Fruit fly (Drosophila melanogaster) whole organism, embryonic: ENCODE measurements around the gene Hmbs.

Experiments used
- Abd-B ChIP-seq: fragments of 200-800 bp; sonication (Bioruptor generic); optimal IDR thresholded peaks from 2 replicates; lab custom pipeline; 2018; ENCODE audit warnings: missing biosample characterization, mild to moderate bottlenecking, missing genetic modification characterization, moderate library complexity
- Bdp1 ChIP-seq: fragments of 200-800 bp; sonication (Bioruptor generic); optimal IDR thresholded peaks from 3 replicates; lab custom pipeline; 2016; ENCODE audit warnings: missing biosample characterization, missing genetic modification characterization
- Bgb ChIP-seq: fragments of 200-800 bp; sonication (Bioruptor generic); IDR thresholded peaks from 2 replicates; pipeline ENCODE4 v1.3.6; 2022; ENCODE audit warnings: missing biosample characterization, missing genetic modification characterization; ENCODE audit not compliant: partially characterized antibody
- CG10267 ChIP-seq: fragments of 200-800 bp; sonication (Bioruptor generic); optimal IDR thresholded peaks from 2 replicates; lab custom pipeline; 2018; ENCODE audit warnings: missing biosample characterization, mild to moderate bottlenecking, missing genetic modification characterization, moderate library complexity
- CG10274 ChIP-seq: fragments of 200-800 bp; sonication (Bioruptor generic); optimal IDR thresholded peaks from 3 replicates; lab custom pipeline; 2017; ENCODE audit warnings: missing biosample characterization, mild to moderate bottlenecking, missing genetic modification characterization
- CG10654 ChIP-seq: fragments of 200-800 bp; sonication (Bioruptor generic); optimal IDR thresholded peaks from 2 replicates; lab custom pipeline; 2016; ENCODE audit warnings: missing biosample characterization, missing genetic modification characterization
- CG10959 ChIP-seq: fragments of 200-800 bp; sonication (Bioruptor generic); IDR thresholded peaks from 2 replicates; pipeline ENCODE4 v1.3.6; 2022; ENCODE audit warnings: missing biosample characterization, missing genetic modification characterization
- CG12744 ChIP-seq: fragments of 200-800 bp; sonication (Bioruptor generic); optimal IDR thresholded peaks from 2 replicates; lab custom pipeline; 2016; ENCODE audit warnings: missing biosample characterization, missing genetic modification characterization
- CG14014 ChIP-seq: fragments of 200-800 bp; sonication (Bioruptor generic); IDR thresholded peaks from 2 replicates; pipeline ENCODE4 v1.3.6; 2022; ENCODE audit warnings: missing biosample characterization, missing genetic modification characterization
- CG14860 ChIP-seq: fragments of 200-800 bp; sonication (Bioruptor generic); IDR thresholded peaks from 3 replicates; pipeline ENCODE4 v1.3.6; 2022; ENCODE audit warnings: missing biosample characterization, missing genetic modification characterization; ENCODE audit not compliant: partially characterized antibody
- CG17359 ChIP-seq: fragments of 200-800 bp; sonication (Bioruptor generic); optimal IDR thresholded peaks from 3 replicates; lab custom pipeline; 2018; ENCODE audit warnings: missing biosample characterization, mild to moderate bottlenecking, missing genetic modification characterization, moderate library complexity
- CG2116 ChIP-seq: fragments of 200-800 bp; sonication (Bioruptor generic); optimal IDR thresholded peaks from 3 replicates; lab custom pipeline; 2018; ENCODE audit warnings: missing biosample characterization, mild to moderate bottlenecking, missing genetic modification characterization
- CG2889 ChIP-seq: fragments of 200-800 bp; sonication (Bioruptor generic); IDR thresholded peaks from 3 replicates; pipeline ENCODE4 v1.3.6; 2022; ENCODE audit warnings: missing biosample characterization, missing genetic modification characterization
- CG30403 ChIP-seq: fragments of 200-800 bp; sonication (Bioruptor generic); optimal IDR thresholded peaks from 3 replicates; lab custom pipeline; 2016; ENCODE audit warnings: missing biosample characterization, missing genetic modification characterization
- CG3163 ChIP-seq: fragments of 200-800 bp; sonication (Bioruptor generic); optimal IDR thresholded peaks from 3 replicates; lab custom pipeline; 2016; ENCODE audit warnings: missing biosample characterization, missing genetic modification characterization
- CG4282 ChIP-seq: fragments of 200-800 bp; sonication (Bioruptor generic); optimal IDR thresholded peaks from 2 replicates; lab custom pipeline; 2016; ENCODE audit warnings: missing biosample characterization, missing genetic modification characterization
- CG6791 ChIP-seq: fragments of 200-800 bp; sonication (Bioruptor generic); IDR thresholded peaks from 3 replicates; pipeline ENCODE4 v1.3.6; 2022; ENCODE audit warnings: missing biosample characterization, missing genetic modification characterization; ENCODE audit not compliant: partially characterized antibody
- CG8089 ChIP-seq: fragments of 200-800 bp; sonication (Bioruptor generic); optimal IDR thresholded peaks from 3 replicates; lab custom pipeline; 2016; ENCODE audit warnings: missing biosample characterization, missing genetic modification characterization
- Dll ChIP-seq: fragments of 200-800 bp; sonication (Bioruptor generic); IDR thresholded peaks from 4 replicates; pipeline ENCODE4 v1.3.6; 2022; ENCODE audit warnings: missing biosample characterization, missing genetic modification characterization; ENCODE audit not compliant: partially characterized antibody
- Doc3 ChIP-seq: fragments of 200-800 bp; sonication (Bioruptor generic); IDR thresholded peaks from 3 replicates; pipeline ENCODE4 v1.3.6; 2022; ENCODE audit warnings: missing biosample characterization, missing genetic modification characterization; ENCODE audit not compliant: partially characterized antibody
- Fer2 ChIP-seq: fragments of 200-800 bp; sonication (Bioruptor generic); optimal IDR thresholded peaks from 2 replicates; lab custom pipeline; 2018; ENCODE audit warnings: missing biosample characterization, mild to moderate bottlenecking, missing genetic modification characterization, moderate library complexity
- HHEX ChIP-seq: fragments of 200-800 bp; sonication (Bioruptor generic); optimal IDR thresholded peaks from 3 replicates; lab custom pipeline; 2017; ENCODE audit warnings: missing biosample characterization, mild to moderate bottlenecking, missing genetic modification characterization, missing genetic modification reagents
- Hey ChIP-seq: fragments of 200-800 bp; sonication (Bioruptor generic); optimal IDR thresholded peaks from 3 replicates; lab custom pipeline; 2018; ENCODE audit warnings: missing biosample characterization, mild to moderate bottlenecking, missing genetic modification characterization
- Hmx ChIP-seq: fragments of 200-800 bp; sonication (Bioruptor generic); optimal IDR thresholded peaks from 2 replicates; lab custom pipeline; 2016; ENCODE audit warnings: missing biosample characterization, missing genetic modification characterization
- Kr ChIP-seq: fragments of 200-800 bp; sonication (Bioruptor generic); optimal IDR thresholded peaks from 2 replicates; lab custom pipeline; 2017; ENCODE audit warnings: missing biosample characterization, mild to moderate bottlenecking, missing genetic modification characterization
- Oli ChIP-seq: fragments of 200-800 bp; sonication (Bioruptor generic); optimal IDR thresholded peaks from 2 replicates; lab custom pipeline; 2018; ENCODE audit warnings: missing biosample characterization, mild to moderate bottlenecking, missing genetic modification characterization, moderate library complexity
- PHDP ChIP-seq: fragments of 200-800 bp; sonication (Bioruptor generic); optimal IDR thresholded peaks from 3 replicates; lab custom pipeline; 2018; ENCODE audit warnings: missing biosample characterization, mild to moderate bottlenecking, missing genetic modification characterization, moderate library complexity
- Ravus ChIP-seq: fragments of 200-800 bp; sonication (Bioruptor generic); IDR thresholded peaks from 2 replicates; pipeline ENCODE4 v1.3.6; 2022; ENCODE audit warnings: missing biosample characterization, missing genetic modification characterization
- Sox100B ChIP-seq: fragments of 200-800 bp; sonication (Bioruptor generic); optimal IDR thresholded peaks from 3 replicates; lab custom pipeline; 2018; ENCODE audit warnings: missing biosample characterization, mild to moderate bottlenecking, missing genetic modification characterization
- Tbp ChIP-seq: fragments of >200 bp; optimal IDR thresholded peaks from 2 replicates; lab custom pipeline; 2018; ENCODE audit warnings: missing biosample characterization, missing genetic modification characterization
- amos ChIP-seq: fragments of 200-800 bp; sonication (Bioruptor generic); IDR thresholded peaks from 2 replicates; pipeline ENCODE4 v1.3.6; 2022; ENCODE audit warnings: missing biosample characterization, missing genetic modification characterization; ENCODE audit not compliant: partially characterized antibody
- ara ChIP-seq: fragments of 200-800 bp; sonication (Bioruptor generic); IDR thresholded peaks from 2 replicates; pipeline ENCODE4 v1.3.6; 2022; ENCODE audit warnings: missing biosample characterization, missing genetic modification characterization
- ato ChIP-seq: fragments of 200-800 bp; sonication (Bioruptor generic); IDR thresholded peaks from 2 replicates; pipeline ENCODE4 v1.3.6; 2022; ENCODE audit warnings: missing biosample characterization, missing genetic modification characterization; ENCODE audit not compliant: partially characterized antibody
- bsh ChIP-seq, 2 experiments: fragments of 200-800 bp; sonication (Bioruptor generic); optimal IDR thresholded peaks; 2 replicates each; lab custom pipeline; 2017 to 2018; ENCODE audit warnings: mild to moderate bottlenecking in 2 of 2, missing biosample characterization in 2 of 2, missing genetic modification characterization in 2 of 2, moderate library complexity in 1 of 2
- chn ChIP-seq: fragments of 200-800 bp; sonication (Bioruptor generic); optimal IDR thresholded peaks from 2 replicates; lab custom pipeline; 2016; ENCODE audit warnings: missing biosample characterization, missing genetic modification characterization
- dimm ChIP-seq: fragments of 200-800 bp; sonication (Bioruptor generic); IDR thresholded peaks from 2 replicates; pipeline ENCODE4 v1.3.6; 2022; ENCODE audit warnings: missing biosample characterization, missing genetic modification characterization
- dpn ChIP-seq, 2 experiments: fragments of 200-800 bp; sonication (Bioruptor generic); optimal IDR thresholded peaks; 3 replicates each; lab custom pipeline; 2016; ENCODE audit warnings: missing biosample characterization in 2 of 2, missing genetic modification characterization in 2 of 2
- fd102C ChIP-seq: fragments of 200-800 bp; sonication (Bioruptor generic); optimal IDR thresholded peaks from 2 replicates; lab custom pipeline; 2018; ENCODE audit warnings: missing biosample characterization, mild to moderate bottlenecking, missing genetic modification characterization, moderate library complexity
- fd3F ChIP-seq: fragments of 200-800 bp; sonication (Bioruptor generic); optimal IDR thresholded peaks from 2 replicates; lab custom pipeline; 2018; ENCODE audit warnings: missing biosample characterization, mild to moderate bottlenecking, missing genetic modification characterization, moderate library complexity
- fru ChIP-seq: fragments of >200 bp; optimal IDR thresholded peaks from 2 replicates; lab custom pipeline; 2017
- knrl ChIP-seq: fragments of 200-800 bp; sonication (Bioruptor generic); IDR thresholded peaks from 3 replicates; pipeline ENCODE4 v1.3.6; 2022; ENCODE audit warnings: missing biosample characterization, missing genetic modification characterization; ENCODE audit not compliant: partially characterized antibody
- maf-S ChIP-seq: fragments of 200-800 bp; sonication (Bioruptor generic); optimal IDR thresholded peaks from 2 replicates; lab custom pipeline; 2016; ENCODE audit warnings: missing biosample characterization, missing genetic modification characterization
- org-1 ChIP-seq: fragments of 200-800 bp; sonication (Bioruptor generic); optimal IDR thresholded peaks from 2 replicates; lab custom pipeline; 2017; ENCODE audit warnings: missing biosample characterization, missing genetic modification characterization
- psq ChIP-seq: fragments of 200-800 bp; sonication (Bioruptor generic); optimal IDR thresholded peaks from 2 replicates; lab custom pipeline; 2017; ENCODE audit warnings: missing biosample characterization, missing genetic modification characterization
- pum ChIP-seq: fragments of 200-800 bp; sonication (Bioruptor generic); optimal IDR thresholded peaks from 2 replicates; lab custom pipeline; 2016; ENCODE audit warnings: missing biosample characterization, missing genetic modification characterization
- pzg ChIP-seq: fragments of 200-800 bp; sonication (Bioruptor generic); optimal IDR thresholded peaks from 3 replicates; lab custom pipeline; 2018; ENCODE audit warnings: missing biosample characterization, mild to moderate bottlenecking, missing genetic modification characterization, moderate library complexity
- row ChIP-seq: fragments of 200-800 bp; sonication (Bioruptor generic); IDR thresholded peaks from 3 replicates; pipeline ENCODE4 v1.3.6; 2022; ENCODE audit warnings: missing biosample characterization, missing genetic modification characterization
- sens ChIP-seq: fragments of 200-800 bp; sonication (Bioruptor generic); peaks from one replicate; lab custom pipeline; 2016; ENCODE audit warnings: missing biosample characterization, missing genetic modification characterization
- tx ChIP-seq: fragments of 200-800 bp; sonication (Bioruptor generic); optimal IDR thresholded peaks from 2 replicates; lab custom pipeline; 2016; ENCODE audit warnings: missing biosample characterization, missing genetic modification characterization
- usp ChIP-seq: fragments of >200 bp; optimal IDR thresholded peaks from 2 replicates; lab custom pipeline; 2017; ENCODE audit warnings: missing biosample characterization, missing genetic modification characterization

Hmbs gene

dm6 chr3L:1378862-1379543, 44.3 kb downstream of the Hmbs start (continued):
- TF ChIP-seq ato (GFP tag; lab: Robert Waterston, UW): no peak
- no peak for TF ChIP-seq CG4282 (GFP tag; lab: Kevin White, UChicago)
- no peak for TF ChIP-seq Tbp (GFP tag; lab: Kevin White, UChicago)
- peak; percentile 11 for TF ChIP-seq CG8089 (GFP tag; lab: Kevin White, UChicago)
- TF ChIP-seq dpn (GFP tag; optimal IDR thresholded peaks at IDR 0.05; lab: Kevin White, UChicago): peak in 1 of 2 experiments; percentile 48
- peak; percentile 27 for TF ChIP-seq Abd-B (GFP tag; lab: Kevin White, UChicago)
- no peak for TF ChIP-seq fd102C (GFP tag; lab: Kevin White, UChicago)
- TF ChIP-seq CG12744 (GFP tag; lab: Kevin White, UChicago): no peak
- TF ChIP-seq CG10959 (GFP tag; lab: Robert Waterston, UW): peak; percentile 72
- no peak for TF ChIP-seq Hey (tag; lab: Kevin White, UChicago)
- TF ChIP-seq row (GFP tag; lab: Robert Waterston, UW): peak; percentile 76
- no peak for TF ChIP-seq psq (GFP tag; lab: Kevin White, UChicago)
- TF ChIP-seq org-1 (GFP tag; lab: Kevin White, UChicago): peak; percentile 40
- peak; percentile 76 for TF ChIP-seq CG10267 (tag; lab: Kevin White, UChicago)
- no peak for TF ChIP-seq pzg (GFP tag; lab: Kevin White, UChicago)
- peak; percentile 7 for TF ChIP-seq HHEX
- TF ChIP-seq CG2889 (GFP tag; lab: Robert Waterston, UW): no peak
- no peak for TF ChIP-seq usp
- TF ChIP-seq CG10274 (GFP tag; lab: Kevin White, UChicago): no peak
- peak; percentile 24; the same call in 1 of the 2 replicates for TF ChIP-seq CG14014 (GFP tag; lab: Robert Waterston, UW)
- TF ChIP-seq Sox100B: peak; percentile 45
- no peak for TF ChIP-seq Kr
- no peak for TF ChIP-seq Bdp1 (GFP tag; lab: Kevin White, UChicago)
- TF ChIP-seq PHDP: peak; percentile 63
- peak; percentile 41 for TF ChIP-seq CG30403 (GFP tag; lab: Kevin White, UChicago)
- no peak for TF ChIP-seq CG6791 (GFP tag; lab: Robert Waterston, UW)
- no peak for TF ChIP-seq Dll (GFP tag; lab: Robert Waterston, UW)
- TF ChIP-seq ara (GFP tag; lab: Robert Waterston, UW): peak; percentile 87
- peak; percentile 66 for TF ChIP-seq Oli (tag; lab: Kevin White, UChicago)
- TF ChIP-seq CG14860 (GFP tag; lab: Robert Waterston, UW): 0 out of 3 replicates have a peak, but pooled peaks have one; percentile 10
- no peak for TF ChIP-seq CG3163 (GFP tag; lab: Kevin White, UChicago)
- TF ChIP-seq maf-S (GFP tag; lab: Kevin White, UChicago): no peak
- TF ChIP-seq CG17359 (tag; lab: Kevin White, UChicago): peak; percentile 60
- TF ChIP-seq tx (GFP tag; lab: Kevin White, UChicago): peak; percentile 2
- TF ChIP-seq CG2116: no peak
- TF ChIP-seq fru: no peak
- no peak for TF ChIP-seq amos (GFP tag; lab: Robert Waterston, UW)
- TF ChIP-seq sens (GFP tag; lab: Kevin White, UChicago): peak; percentile 94
- no peak for TF ChIP-seq Ravus (GFP tag; lab: Robert Waterston, UW)
- peak; percentile 3 for TF ChIP-seq fd3F (GFP tag; lab: Kevin White, UChicago)
- TF ChIP-seq Bgb: no peak
- no peak for TF ChIP-seq Fer2 (tag; lab: Kevin White, UChicago)
- peak; percentile 24 for TF ChIP-seq chn (GFP tag; lab: Kevin White, UChicago)
- no peak for TF ChIP-seq Hmx (GFP tag; lab: Kevin White, UChicago)
- TF ChIP-seq pum: peak; percentile 24
- peak; percentile 11; the same call in 1 of the 2 replicates for TF ChIP-seq dimm (GFP tag; lab: Robert Waterston, UW)
- no peak for TF ChIP-seq CG10654
- TF ChIP-seq Doc3 (GFP tag; lab: Robert Waterston, UW): no peak
- TF ChIP-seq bsh (GFP tag; optimal IDR thresholded peaks at IDR 0.05; lab: Kevin White, UChicago): peak; percentile 74 to 82
- TF ChIP-seq knrl (GFP tag; lab: Robert Waterston, UW): no peak
